Fruit fly (Drosophila melanogaster) whole organism, embryonic: ENCODE measurements around the gene Prosalpha3T.

Experiments
- Bdp1 ChIP-seq: fragments of 200-800 bp; sonication (Bioruptor generic); optimal IDR thresholded peaks from 3 replicates; lab custom pipeline; 2016; ENCODE audit warnings: missing biosample characterization, missing genetic modification characterization
- CG16863 ChIP-seq: fragments of 200-800 bp; sonication (Bioruptor generic); optimal IDR thresholded peaks from 3 replicates; lab custom pipeline; 2016; ENCODE audit warnings: missing biosample characterization, missing genetic modification characterization
- CG17361 ChIP-seq: fragments of 200-800 bp; sonication (Bioruptor generic); IDR thresholded peaks from 3 replicates; pipeline ENCODE4 v1.3.6; 2022; ENCODE audit warnings: missing biosample characterization, missing genetic modification characterization
- CG4707 ChIP-seq: fragments of 200-800 bp; sonication (Bioruptor generic); optimal IDR thresholded peaks from 2 replicates; lab custom pipeline; 2018; ENCODE audit warnings: missing biosample characterization, mild to moderate bottlenecking, missing genetic modification characterization, moderate library complexity
- CG4854 ChIP-seq: fragments of 200-800 bp; sonication (Bioruptor generic); optimal IDR thresholded peaks from 2 replicates; lab custom pipeline; 2016; ENCODE audit warnings: missing biosample characterization, missing genetic modification characterization, inconsistent platforms
- CG5953 ChIP-seq: fragments of 200-800 bp; sonication (Bioruptor generic); IDR thresholded peaks from 2 replicates; pipeline ENCODE4 v1.3.6; 2022; ENCODE audit warnings: missing biosample characterization, missing genetic modification characterization
- CHES-1-like ChIP-seq: fragments of 200-800 bp; sonication (Bioruptor generic); optimal IDR thresholded peaks from 2 replicates; lab custom pipeline; 2016; ENCODE audit warnings: missing biosample characterization, missing genetic modification characterization
- H2.0 ChIP-seq: fragments of 200-800 bp; sonication (Bioruptor generic); IDR thresholded peaks from 2 replicates; pipeline ENCODE4 v1.3.6; 2022; ENCODE audit warnings: missing biosample characterization, missing genetic modification characterization
- NFAT ChIP-seq: fragments of 200-800 bp; sonication (Bioruptor generic); IDR thresholded peaks from 2 replicates; pipeline ENCODE4 v1.3.6; 2022; ENCODE audit warnings: missing biosample characterization, missing genetic modification characterization
- br ChIP-seq: fragments of >200 bp; optimal IDR thresholded peaks from 2 replicates; lab custom pipeline; 2017
- crol ChIP-seq: fragments of 200-800 bp; sonication (Bioruptor generic); IDR thresholded peaks from 2 replicates; pipeline ENCODE4 v1.3.6; 2022; ENCODE audit warnings: missing biosample characterization, missing genetic modification characterization
- h ChIP-seq: fragments of >200 bp; optimal IDR thresholded peaks from 2 replicates; lab custom pipeline; 2017
- sens ChIP-seq: fragments of 200-800 bp; sonication (Bioruptor generic); peaks from one replicate; lab custom pipeline; 2016; ENCODE audit warnings: missing biosample characterization, missing genetic modification characterization

- no peak for TF ChIP-seq CG4707 (GFP tag; lab: Kevin White, UChicago)
- peak; percentile 75 for TF ChIP-seq sens (GFP tag; lab: Kevin White, UChicago)
- TF ChIP-seq NFAT (GFP tag; lab: Robert Waterston, UW), result no peak
- no peak for TF ChIP-seq br (lab: Kevin White, UChicago)
- TF ChIP-seq CHES-1-like (GFP tag; lab: Kevin White, UChicago), result no peak
- TF ChIP-seq Bdp1 (GFP tag; lab: Kevin White, UChicago), result no peak
- TF ChIP-seq CG16863 (GFP tag; lab: Kevin White, UChicago), result no peak
- no peak for TF ChIP-seq crol (GFP tag; lab: Robert Waterston, UW)
- no peak for TF ChIP-seq CG4854 (GFP tag; lab: Kevin White, UChicago)
- TF ChIP-seq CG5953 (GFP tag; lab: Robert Waterston, UW), result no peak
- no peak for TF ChIP-seq CG17361 (GFP tag; lab: Robert Waterston, UW)
- TF ChIP-seq H2.0 (GFP tag; lab: Robert Waterston, UW), result no peak
- TF ChIP-seq h (lab: Kevin White, UChicago), result no peak
Observed at dm6 chr3R:31089985-31090384, 33.2 kb downstream of the Prosalpha3T start.
